Worm (Caenorhabditis elegans) whole organism, mixed stage, embryonic: ENCODE results near the gene dct-12.

ENCODE experiments used
- M03D4.4 ChIP-seq: sonication (generic microtip); optimal IDR thresholded peaks from 2 replicates; lab custom pipeline; 2017; ENCODE audit warnings: mild to moderate bottlenecking, missing genetic modification characterization, missing compliant biosample characterization
- bed-3 ChIP-seq: fragments of 200-800 bp; sonication (Bioruptor generic); optimal IDR thresholded peaks from 3 replicates; lab custom pipeline; 2018; ENCODE audit warnings: mild to moderate bottlenecking, missing genetic modification characterization, moderate library complexity, missing compliant biosample characterization
- blmp-1 ChIP-seq: fragments of 150-350 bp; optimal IDR thresholded peaks from 2 replicates; lab custom pipeline; 2014; ENCODE audit warnings: missing biosample characterization, missing genetic modification characterization
- ceh-39 ChIP-seq: fragments of 150-350 bp; optimal IDR thresholded peaks from 2 replicates; lab custom pipeline; 2014; ENCODE audit warnings: missing biosample characterization, missing genetic modification characterization
- ceh-43 ChIP-seq: fragments of 200-800 bp; sonication (Bioruptor generic); optimal IDR thresholded peaks from 2 replicates; lab custom pipeline; 2018; ENCODE audit warnings: mild to moderate bottlenecking, missing genetic modification characterization, moderate library complexity, missing compliant biosample characterization
- ceh-83 ChIP-seq: fragments of 200-800 bp; sonication (Bioruptor generic); optimal IDR thresholded peaks from 2 replicates; lab custom pipeline; 2018; ENCODE audit warnings: mild to moderate bottlenecking, missing genetic modification characterization, missing compliant biosample characterization
- ces-1 ChIP-seq: fragments of 150-350 bp; optimal IDR thresholded peaks from 2 replicates; lab custom pipeline; 2014; ENCODE audit warnings: missing biosample characterization, missing genetic modification reagents, missing genetic modification characterization
- cnd-1 ChIP-seq: fragments of 200-800 bp; sonication (Bioruptor generic); optimal IDR thresholded peaks from 2 replicates; lab custom pipeline; 2018; ENCODE audit warnings: mild to moderate bottlenecking, missing genetic modification characterization, missing compliant biosample characterization
- elt-1 ChIP-seq: sonication (generic microtip); optimal IDR thresholded peaks from 2 replicates; lab custom pipeline; 2017; ENCODE audit warnings: missing genetic modification characterization, mild to moderate bottlenecking, missing compliant biosample characterization, antibody characterized with exemption, moderate library complexity, borderline replicate concordance; ENCODE audit not compliant: insufficient read depth
- elt-3 ChIP-seq: fragments of 150-350 bp; optimal IDR thresholded peaks from 2 replicates; lab custom pipeline; 2014; ENCODE audit warnings: missing biosample characterization, missing genetic modification characterization
- flh-1 ChIP-seq: fragments of 200-800 bp; sonication (Bioruptor generic); optimal IDR thresholded peaks from 2 replicates; lab custom pipeline; 2018; ENCODE audit warnings: mild to moderate bottlenecking, missing genetic modification characterization, moderate library complexity, missing compliant biosample characterization
- ham-2 ChIP-seq: fragments of 200-800 bp; sonication (Bioruptor generic); optimal IDR thresholded peaks from 2 replicates; lab custom pipeline; 2018; ENCODE audit warnings: mild to moderate bottlenecking, missing genetic modification characterization, missing compliant biosample characterization
- hlh-1 ChIP-seq: fragments of 150-350 bp; optimal IDR thresholded peaks from 2 replicates; lab custom pipeline; 2014; ENCODE audit warnings: missing biosample characterization, missing genetic modification reagents, missing genetic modification characterization
- lin-13 ChIP-seq: fragments of 150-350 bp; optimal IDR thresholded peaks from 2 replicates; lab custom pipeline; 2014; ENCODE audit warnings: missing biosample characterization, missing genetic modification characterization
- lsy-2 ChIP-seq: fragments of 150-350 bp; optimal IDR thresholded peaks from 2 replicates; lab custom pipeline; 2014; ENCODE audit warnings: missing biosample characterization, missing genetic modification characterization
- mab-5 ChIP-seq: fragments of 150-350 bp; optimal IDR thresholded peaks from 2 replicates; lab custom pipeline; 2014; ENCODE audit warnings: missing biosample characterization, missing genetic modification characterization
- mep-1 ChIP-seq: fragments of 150-350 bp; optimal IDR thresholded peaks from 2 replicates; lab custom pipeline; 2017; ENCODE audit warnings: missing biosample characterization, missing genetic modification reagents, missing genetic modification characterization, inconsistent platforms
- mls-2 ChIP-seq: sonication (generic microtip); optimal IDR thresholded peaks from 2 replicates; lab custom pipeline; 2016; ENCODE audit warnings: mild to moderate bottlenecking, missing genetic modification characterization, moderate library complexity, missing compliant biosample characterization
- nhr-12 ChIP-seq: fragments of 150-350 bp; optimal IDR thresholded peaks from 2 replicates; lab custom pipeline; 2014; ENCODE audit warnings: missing biosample characterization, missing genetic modification characterization
- nhr-2 ChIP-seq: fragments of 150-350 bp; optimal IDR thresholded peaks from 2 replicates; lab custom pipeline; 2014; ENCODE audit warnings: missing biosample characterization, missing genetic modification characterization
- nhr-237 ChIP-seq: fragments of 150-350 bp; optimal IDR thresholded peaks from 2 replicates; lab custom pipeline; 2014; ENCODE audit warnings: missing biosample characterization, missing genetic modification characterization
- nhr-76 ChIP-seq: sonication (generic microtip); optimal IDR thresholded peaks from 2 replicates; lab custom pipeline; 2017; ENCODE audit warnings: missing biosample characterization, missing genetic modification characterization
- pha-4 ChIP-seq: fragments of 150-350 bp; optimal IDR thresholded peaks from 2 replicates; lab custom pipeline; 2018; ENCODE audit warnings: missing biosample characterization, missing genetic modification reagents, missing genetic modification characterization
- sem-2 ChIP-seq: fragments of 200-800 bp; sonication (Bioruptor generic); optimal IDR thresholded peaks from 2 replicates; lab custom pipeline; 2018; ENCODE audit warnings: mild to moderate bottlenecking, missing genetic modification characterization, missing compliant biosample characterization
- snpc-4 ChIP-seq: fragments of 150-350 bp; optimal IDR thresholded peaks from 2 replicates; lab custom pipeline; 2014; ENCODE audit warnings: missing biosample characterization, missing genetic modification characterization
- sptf-1 ChIP-seq: sonication (generic microtip); optimal IDR thresholded peaks from 2 replicates; lab custom pipeline; 2017; ENCODE audit warnings: mild to moderate bottlenecking, missing genetic modification characterization, moderate library complexity, missing compliant biosample characterization
- unc-39 ChIP-seq: fragments of 150-350 bp; optimal IDR thresholded peaks from 2 replicates; lab custom pipeline; 2014; ENCODE audit warnings: missing biosample characterization, missing genetic modification characterization

dct-12 gene

DNA sequence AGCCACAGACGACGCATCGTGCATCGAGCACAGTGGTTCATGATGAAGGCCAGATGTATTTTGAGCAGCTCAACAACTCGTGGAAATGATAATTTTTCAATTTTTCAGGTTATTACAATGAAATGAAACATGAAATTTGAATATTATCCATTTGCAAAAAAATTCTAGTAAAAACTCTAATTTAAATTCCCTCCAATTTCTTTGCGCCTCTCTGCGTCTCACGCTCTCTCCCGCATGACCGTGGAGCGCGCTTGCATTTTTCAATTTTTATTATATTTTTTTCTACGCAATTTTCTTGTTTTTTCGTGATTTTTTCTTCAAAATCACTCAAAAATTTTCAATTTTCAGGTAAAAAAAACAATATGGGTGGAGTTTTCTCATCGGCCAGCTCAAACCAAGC, 27.2 kb upstream of the dct-12 start, which contains the start of gene tag-281:
TSS of gene tag-281 (plus strand) at position 340 of the 400 bp plus-strand sequence.
- TF ChIP-seq nhr-2 (tag; lab: Kevin White, UChicago) (peak; percentile 38), sptf-1 (peak; percentile 25), nhr-237 (tag; lab: Kevin White, UChicago) (peak; percentile 54), mep-1 (tag; lab: Kevin White, UChicago) (peak; percentile 72), ces-1 (GFP tag; lab: Kevin White, UChicago) (peak; percentile 70), lin-13 (tag; lab: Kevin White, UChicago) (peak; percentile 9), pha-4 (tag; lab: Kevin White, UChicago) (peak; percentile 17), elt-1 (tag; lab: Kevin White, UChicago) (no peak), mls-2 (tag; lab: Kevin White, UChicago) (no peak), ceh-39 (peak; percentile 37), lsy-2 (peak; percentile 82)
- TF ChIP-seq, all 35 proteins: peak for 9

ce11 chrII:12457275-12457674, 25.0 kb upstream of the dct-12 start, which contains the start of gene sre-38:
Gene sre-38, plus strand, starts transcription at chrII:12457575.
- no peak for TF ChIP-seq flh-1 (GFP tag; lab: Kevin White, UChicago)
- TF ChIP-seq nhr-76 = no peak
- TF ChIP-seq pha-4 (tag; lab: Kevin White, UChicago) = no peak
- no peak for TF ChIP-seq elt-1 (tag; lab: Kevin White, UChicago)
- no peak for TF ChIP-seq cnd-1 (tag; lab: Kevin White, UChicago)
- TF ChIP-seq unc-39 (tag; lab: Kevin White, UChicago) = no peak
- TF ChIP-seq lin-13 (tag; lab: Kevin White, UChicago) = no peak
- no peak for TF ChIP-seq mab-5 (tag; lab: Kevin White, UChicago)
- TF ChIP-seq blmp-1 = no peak
- TF ChIP-seq ceh-39 = no peak
- no peak for TF ChIP-seq sem-2 (GFP tag; lab: Kevin White, UChicago)
- no peak for TF ChIP-seq ceh-43 (GFP tag; lab: Kevin White, UChicago)
- TF ChIP-seq elt-3 (tag; lab: Kevin White, UChicago) = no peak
- TF ChIP-seq ham-2 (GFP tag; lab: Kevin White, UChicago) = no peak
- no peak for TF ChIP-seq mep-1 (tag; lab: Kevin White, UChicago)
- no peak for TF ChIP-seq bed-3 (GFP tag; lab: Kevin White, UChicago)
- TF ChIP-seq nhr-12 (tag; lab: Kevin White, UChicago) = no peak

- no peak for TF ChIP-seq elt-1 (tag; lab: Kevin White, UChicago)
- TF ChIP-seq hlh-1 (tag; lab: Kevin White, UChicago) = no peak
- TF ChIP-seq pha-4 (tag; lab: Kevin White, UChicago) = no peak
Measured at ce11 chrII:12456633-12457032, 24.4 kb upstream of the dct-12 start, which contains the start of gene sre-32. Gene sre-32, minus strand, starts transcription at chrII:12456733.

ce11 chrII:12452754-12453352, 20.6 kb upstream of the dct-12 start, which contains the start of the genes sre-35 and sre-33:
Gene sre-35, minus strand, starts transcription at chrII:12452854.
Gene sre-33, plus strand, starts transcription at chrII:12453302.
- TF ChIP-seq sptf-1 (no peak), ceh-83 (GFP tag; lab: Kevin White, UChicago) (no peak), hlh-1 (tag; lab: Kevin White, UChicago) (no peak), lin-13 (tag; lab: Kevin White, UChicago) (no peak), unc-39 (tag; lab: Kevin White, UChicago) (no peak), pha-4 (tag; lab: Kevin White, UChicago) (no peak), bed-3 (GFP tag; lab: Kevin White, UChicago) (no peak), mab-5 (tag; lab: Kevin White, UChicago) (no peak), ceh-43 (GFP tag; lab: Kevin White, UChicago) (no peak), ces-1 (GFP tag; lab: Kevin White, UChicago) (no peak), elt-1 (tag; lab: Kevin White, UChicago) (no peak)
- TF ChIP-seq, all 35 proteins: peak for 0

DNA sequence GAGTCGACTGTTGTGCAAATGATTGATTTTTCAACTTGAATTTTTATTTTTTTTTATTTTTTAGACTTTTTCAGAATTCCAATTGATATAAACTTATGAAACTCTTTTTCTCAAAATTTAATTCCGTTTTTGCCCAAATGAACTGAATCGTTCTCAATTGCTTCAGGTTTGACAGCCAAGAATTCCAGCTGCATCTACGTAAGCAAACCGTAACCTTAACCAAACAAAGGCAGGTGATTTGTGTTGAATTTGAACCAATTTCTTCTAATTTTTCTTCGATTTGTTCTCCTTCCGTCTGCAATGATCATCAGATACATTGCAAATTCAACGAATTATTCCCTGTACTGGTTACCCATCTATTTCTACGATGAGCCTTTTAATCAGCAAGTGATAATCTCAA, 17.6 kb upstream of the dct-12 start, which contains the start of gene sre-34:
TSS of gene sre-34 (plus strand) at position 301 of the 400 bp plus-strand sequence.
- TF ChIP-seq pha-4 (tag; lab: Kevin White, UChicago) (no peak), lsy-2 (no peak), nhr-76 (no peak), flh-1 (GFP tag; lab: Kevin White, UChicago) (no peak), blmp-1 (no peak), ceh-83 (GFP tag; lab: Kevin White, UChicago) (no peak), elt-3 (tag; lab: Kevin White, UChicago) (no peak), snpc-4 (tag; lab: Kevin White, UChicago) (no peak), unc-39 (tag; lab: Kevin White, UChicago) (no peak), hlh-1 (tag; lab: Kevin White, UChicago) (no peak), M03D4.4 (tag; lab: Kevin White, UChicago) (no peak)
